Worm (Caenorhabditis elegans) whole organism, young adult: ENCODE results near the gene eri-12.

Experiments
- chd-7 ChIP-seq: sonication (generic microtip); optimal IDR thresholded peaks from 2 replicates; lab custom pipeline; 2016; ENCODE audit warnings: mild to moderate bottlenecking, missing genetic modification characterization, moderate library complexity, missing compliant biosample characterization
- mel-28 ChIP-seq: sonication (generic microtip); optimal IDR thresholded peaks from 2 replicates; lab custom pipeline; 2016; ENCODE audit warnings: borderline replicate concordance, mild to moderate bottlenecking, missing genetic modification characterization, missing compliant biosample characterization
- snpc-1.1 ChIP-seq: sonication (generic microtip); optimal IDR thresholded peaks from 2 replicates; lab custom pipeline; 2017; ENCODE audit warnings: missing genetic modification characterization, mild to moderate bottlenecking, missing compliant biosample characterization, antibody characterized with exemption, moderate library complexity, missing genotype, missing genetic modification reagents; ENCODE audit not compliant: insufficient read depth

- TF ChIP-seq snpc-1.1 (tag; lab: Kevin White, UChicago), result no peak
- no peak for TF ChIP-seq mel-28 (tag; lab: Kevin White, UChicago)
- TF ChIP-seq chd-7 (tag; lab: Kevin White, UChicago), result no peak
Measured at ce11 chrIV:12200812-12201211, 44.2 kb downstream of the eri-12 start.
